Fruit fly (Drosophila melanogaster) whole organism, pupa: ENCODE results near the gene Jon25Biii.

Experiments
- CG10348 ChIP-seq: fragments of 200-800 bp; sonication (Bioruptor generic); IDR thresholded peaks from 2 replicates; pipeline ENCODE4 v1.3.6; 2022; ENCODE audit warnings: missing biosample characterization, missing genetic modification characterization
- CG12605 ChIP-seq: fragments of 200-800 bp; sonication (Bioruptor generic); IDR thresholded peaks from 2 replicates; pipeline ENCODE4 v1.3.6; 2022; ENCODE audit warnings: missing biosample characterization, missing genetic modification characterization
- CG13204 ChIP-seq: fragments of 200-800 bp; sonication (Bioruptor generic); optimal IDR thresholded peaks from 2 replicates; lab custom pipeline; 2018; ENCODE audit warnings: missing biosample characterization, mild to moderate bottlenecking, missing genetic modification characterization, moderate library complexity
- CG14655 ChIP-seq: fragments of 200-800 bp; sonication (Bioruptor generic); optimal IDR thresholded peaks from 3 replicates; lab custom pipeline; 2017; ENCODE audit warnings: mild to moderate bottlenecking, missing biosample characterization, missing genetic modification reagents, missing genetic modification characterization
- CG15710 ChIP-seq: fragments of 200-800 bp; sonication (Bioruptor generic); optimal IDR thresholded peaks from 2 replicates; lab custom pipeline; 2018; ENCODE audit warnings: missing biosample characterization, mild to moderate bottlenecking, missing genetic modification characterization, moderate library complexity
- CG17806 ChIP-seq: fragments of 200-800 bp; sonication (Bioruptor generic); optimal IDR thresholded peaks from 2 replicates; lab custom pipeline; 2018; ENCODE audit warnings: missing biosample characterization, mild to moderate bottlenecking, missing genetic modification characterization, moderate library complexity
- CG32121 ChIP-seq: fragments of 200-800 bp; sonication (Bioruptor generic); IDR thresholded peaks from 2 replicates; pipeline ENCODE4 v1.3.6; 2022; ENCODE audit warnings: missing biosample characterization, missing genetic modification characterization
- CG34367 ChIP-seq: fragments of 200-800 bp; sonication (Bioruptor generic); optimal IDR thresholded peaks from 2 replicates; lab custom pipeline; 2018; ENCODE audit warnings: missing biosample characterization, mild to moderate bottlenecking, missing genetic modification characterization
- CG4496 ChIP-seq: fragments of 200-800 bp; sonication (Bioruptor generic); IDR thresholded peaks from 3 replicates; pipeline ENCODE4 v1.3.6; 2022; ENCODE audit warnings: missing biosample characterization, missing genetic modification characterization
- CG8159 ChIP-seq: fragments of 200-800 bp; sonication (Bioruptor generic); optimal IDR thresholded peaks from 3 replicates; lab custom pipeline; 2018; ENCODE audit warnings: missing biosample characterization, mild to moderate bottlenecking, missing genetic modification characterization, moderate library complexity
- CG8301 ChIP-seq: fragments of 200-800 bp; sonication (Bioruptor generic); optimal IDR thresholded peaks from 2 replicates; lab custom pipeline; 2018; ENCODE audit warnings: missing biosample characterization, mild to moderate bottlenecking, missing genetic modification characterization
- CG9948 ChIP-seq: fragments of 200-800 bp; sonication (Bioruptor generic); optimal IDR thresholded peaks from 2 replicates; lab custom pipeline; 2018; ENCODE audit warnings: missing biosample characterization, mild to moderate bottlenecking, missing genetic modification characterization, moderate library complexity
- D1 ChIP-seq: fragments of 200-800 bp; sonication (Bioruptor generic); optimal IDR thresholded peaks from 2 replicates; lab custom pipeline; 2018; ENCODE audit warnings: missing biosample characterization, mild to moderate bottlenecking, missing genetic modification characterization, moderate library complexity
- EcR ChIP-seq: fragments of 200-800 bp; sonication (Bioruptor generic); optimal IDR thresholded peaks from 3 replicates; lab custom pipeline; 2019; ENCODE audit warnings: missing biosample characterization, missing genetic modification characterization, mild to moderate bottlenecking, moderate library complexity, missing genetic modification reagents
- Ets98B ChIP-seq: fragments of 200-800 bp; sonication (Bioruptor generic); IDR thresholded peaks from 2 replicates; pipeline ENCODE4 v1.3.6; 2022; ENCODE audit warnings: missing biosample characterization, missing genetic modification characterization
- Pif1A ChIP-seq: fragments of 200-800 bp; sonication (Bioruptor generic); optimal IDR thresholded peaks from 3 replicates; lab custom pipeline; 2016; ENCODE audit warnings: missing biosample characterization, missing genetic modification characterization
- Pif1B ChIP-seq: fragments of 200-800 bp; sonication (Bioruptor generic); optimal IDR thresholded peaks from 3 replicates; lab custom pipeline; 2016; ENCODE audit warnings: missing biosample characterization, missing genetic modification characterization
- Snoo ChIP-seq: fragments of 200-800 bp; sonication (Bioruptor generic); optimal IDR thresholded peaks from 3 replicates; lab custom pipeline; 2017; ENCODE audit warnings: missing biosample characterization, mild to moderate bottlenecking, missing genetic modification characterization, inconsistent platforms
- fd96Ca ChIP-seq: fragments of 200-800 bp; sonication (Bioruptor generic); IDR thresholded peaks from 3 replicates; pipeline ENCODE4 v1.3.6; 2022; ENCODE audit warnings: missing biosample characterization, missing genetic modification characterization
- gl ChIP-seq: fragments of 200-800 bp; sonication (Bioruptor generic); optimal IDR thresholded peaks from 2 replicates; lab custom pipeline; 2018; ENCODE audit warnings: missing biosample characterization, mild to moderate bottlenecking, missing genetic modification characterization
- rn ChIP-seq: fragments of 200-800 bp; sonication (Bioruptor generic); IDR thresholded peaks from 2 replicates; pipeline ENCODE4 v1.3.6; 2022; ENCODE audit warnings: missing biosample characterization, missing genetic modification characterization

Jon25Biii gene

DNA sequence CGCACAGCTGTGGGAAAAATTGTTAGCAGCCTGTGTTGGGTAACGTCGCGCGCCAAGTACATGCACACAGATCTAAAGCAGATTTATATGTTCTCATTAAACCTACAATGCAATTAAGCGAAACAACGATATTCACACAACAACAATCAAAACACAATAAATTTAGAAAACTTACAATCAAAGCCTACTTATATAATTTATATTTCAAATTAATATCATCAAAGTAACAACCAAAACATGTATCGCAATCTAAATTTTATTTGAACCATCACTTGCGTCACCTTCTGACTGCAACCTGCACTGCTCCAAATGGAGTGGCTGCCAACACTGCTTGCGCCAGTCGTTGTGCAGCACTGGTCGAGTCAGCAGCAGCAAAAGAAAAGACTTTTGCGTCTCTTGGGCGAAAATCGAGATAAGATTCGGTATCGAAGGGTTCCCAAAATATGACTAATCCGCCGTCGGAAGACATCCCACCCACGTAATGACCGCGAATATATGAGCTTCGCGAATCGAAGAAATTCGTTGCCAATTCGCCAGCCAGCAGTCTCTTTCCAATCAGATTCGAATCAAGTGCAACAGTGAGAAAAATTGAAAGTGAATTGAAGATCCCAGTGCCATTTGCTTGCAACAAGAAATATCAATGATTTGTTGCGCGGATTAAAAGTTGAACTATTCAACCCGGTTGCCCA is 30.9 kb upstream of the Jon25Biii start, which contains the start of the genes CG8892 and CG34126:
CG8892 (minus strand) TSS at position 315 of the 689 bp plus-strand sequence.
CG34126 (plus strand) TSS at position 337 of the 689 bp plus-strand sequence.
- TF ChIP-seq CG8159 (tag; lab: Kevin White, UChicago) (peak; percentile 96), CG10348 (GFP tag; lab: Robert Waterston, UW) (peak; percentile 89), CG4496 (peak; percentile 93), CG12605 (GFP tag; lab: Robert Waterston, UW) (peak; percentile 75), Snoo (tag; lab: Kevin White, UChicago) (peak; percentile 97), EcR (no peak), CG34367 (tag; lab: Kevin White, UChicago) (peak; percentile 90), CG14655 (GFP tag; lab: Kevin White, UChicago) (peak; percentile 96), CG17806 (peak; percentile 94), fd96Ca (GFP tag; lab: Robert Waterston, UW) (peak; percentile 95), CG32121 (GFP tag; lab: Robert Waterston, UW) (peak; percentile 91), CG15710 (tag; lab: Kevin White, UChicago) (peak; percentile 97), D1 (tag; lab: Kevin White, UChicago) (no peak), Ets98B (GFP tag; lab: Robert Waterston, UW) (peak; percentile 86), CG9948 (tag; lab: Kevin White, UChicago) (peak; percentile 95), rn (GFP tag; lab: Robert Waterston, UW) (peak; percentile 93), CG8301 (tag; lab: Kevin White, UChicago) (peak; percentile 93), gl (tag; lab: Kevin White, UChicago) (peak; percentile 83), Pif1A (GFP tag; lab: Kevin White, UChicago) (peak; percentile 94), CG13204 (GFP tag; lab: Kevin White, UChicago) (peak; percentile 72), Pif1B (GFP tag; lab: Kevin White, UChicago) (peak; percentile 91)

DNA sequence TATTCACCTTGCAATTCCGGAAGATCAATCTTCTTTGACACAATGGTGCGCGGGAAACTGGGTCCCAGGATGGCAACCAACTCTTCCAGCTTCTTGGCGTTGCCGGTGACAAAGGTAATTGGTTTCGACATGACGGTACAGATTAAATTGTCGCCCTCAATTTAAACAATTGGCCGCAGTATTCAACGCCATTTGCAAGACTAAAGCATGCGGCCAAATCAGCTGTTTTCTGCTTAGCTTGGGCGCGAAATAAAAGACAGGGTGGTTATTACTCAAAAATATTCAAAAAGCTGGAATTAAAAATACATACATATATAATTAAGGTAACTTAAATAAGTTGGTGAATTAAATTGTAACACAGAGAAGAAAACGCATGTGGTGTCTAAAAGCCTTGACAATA is 28.6 kb upstream of the Jon25Biii start, which contains the start of gene CG8891:
CG8891 (minus strand) TSS at position 242 of the 400 bp plus-strand sequence.
- TF ChIP-seq CG12605 (GFP tag; lab: Robert Waterston, UW) (no peak), CG17806 (no peak), CG14655 (GFP tag; lab: Kevin White, UChicago) (no peak), CG15710 (tag; lab: Kevin White, UChicago) (no peak), gl (tag; lab: Kevin White, UChicago) (no peak), CG32121 (GFP tag; lab: Robert Waterston, UW) (no peak), fd96Ca (GFP tag; lab: Robert Waterston, UW) (no peak)

DNA sequence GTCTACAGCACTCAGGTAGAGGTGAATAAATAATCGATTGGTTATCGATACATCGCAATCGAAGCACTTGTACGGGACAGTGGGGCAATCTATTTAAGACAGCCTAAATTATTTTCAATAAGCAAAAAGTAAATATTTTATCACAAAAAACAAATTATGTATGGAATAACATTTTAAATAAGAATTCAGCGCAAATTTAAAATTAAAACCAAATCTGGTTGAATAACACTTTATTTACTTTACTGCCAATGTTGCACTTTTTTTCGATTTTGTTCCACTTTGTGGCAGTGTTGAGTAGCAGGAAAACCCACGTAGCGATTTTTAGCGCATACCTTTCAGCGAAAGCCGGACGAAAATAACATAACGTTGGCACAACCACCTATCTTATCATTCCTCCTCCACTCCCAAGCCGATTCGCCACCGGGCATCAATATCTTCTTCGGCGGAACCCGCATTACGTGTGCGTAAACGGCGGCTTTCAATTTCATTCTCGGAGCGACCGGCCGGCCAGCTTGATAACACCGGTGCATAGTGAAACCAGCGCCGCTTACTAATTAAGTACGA is 26.5 kb upstream of the Jon25Biii start, which contains the start of the genes Gmd and CG3792:
Gmd (minus strand) TSS at position 36 of the 564 bp plus-strand sequence.
CG3792 (plus strand) TSS at position 325 of the 564 bp plus-strand sequence.
- TF ChIP-seq Pif1B (GFP tag; lab: Kevin White, UChicago) (no peak), CG13204 (GFP tag; lab: Kevin White, UChicago) (no peak), CG17806 (peak; percentile 91), rn (GFP tag; lab: Robert Waterston, UW) (peak; percentile 87), CG4496 (peak; percentile 97), fd96Ca (GFP tag; lab: Robert Waterston, UW) (peak; percentile 84), D1 (tag; lab: Kevin White, UChicago) (no peak), Snoo (tag; lab: Kevin White, UChicago) (peak; percentile 89), CG15710 (tag; lab: Kevin White, UChicago) (peak; percentile 87), gl (tag; lab: Kevin White, UChicago) (peak; percentile 81), CG8301 (tag; lab: Kevin White, UChicago) (peak; percentile 92), CG14655 (GFP tag; lab: Kevin White, UChicago) (no peak), CG12605 (GFP tag; lab: Robert Waterston, UW) (peak; percentile 89), CG8159 (tag; lab: Kevin White, UChicago) (peak; percentile 95), Ets98B (GFP tag; lab: Robert Waterston, UW) (peak; percentile 94), CG32121 (GFP tag; lab: Robert Waterston, UW) (peak; percentile 95), Pif1A (GFP tag; lab: Kevin White, UChicago) (no peak), EcR (peak; percentile 6), CG10348 (GFP tag; lab: Robert Waterston, UW) (peak; percentile 87), CG34367 (tag; lab: Kevin White, UChicago) (peak; percentile 85), CG9948 (tag; lab: Kevin White, UChicago) (peak; percentile 89)

DNA sequence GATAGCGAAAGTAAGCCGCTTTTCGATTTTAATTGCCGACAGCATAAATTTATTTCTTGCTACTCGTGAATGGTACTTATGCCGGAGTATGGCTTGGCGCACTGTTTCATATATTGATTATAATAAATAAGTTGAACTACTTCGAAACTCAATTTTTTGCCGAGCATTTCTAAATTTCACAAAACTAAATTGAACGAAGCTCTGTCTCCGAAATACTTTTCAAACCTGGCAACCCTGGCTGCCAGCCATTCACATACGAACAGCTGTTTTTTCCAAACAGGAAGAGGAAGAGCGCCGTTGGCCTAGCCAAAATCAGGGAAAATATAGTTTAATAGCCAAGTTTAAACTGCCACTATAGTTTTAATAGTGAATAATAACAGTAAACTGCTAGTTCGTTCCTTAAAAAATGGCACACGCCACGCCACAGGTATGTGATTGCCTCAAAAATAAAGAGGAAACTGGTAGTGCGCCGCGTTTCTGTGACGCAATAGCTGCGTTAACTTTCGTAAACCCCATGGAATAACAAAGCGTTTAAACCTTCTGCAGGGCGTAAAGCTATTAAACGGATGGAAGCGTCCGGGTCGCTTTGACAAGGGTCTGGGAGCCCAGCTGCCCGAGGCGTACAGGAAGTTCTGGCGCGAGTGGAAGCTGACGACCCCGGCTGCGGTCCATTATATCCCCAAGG is 23.3 kb upstream of the Jon25Biii start, which contains the start of gene mRpL28:
mRpL28 (plus strand) TSS at position 246 of the 685 bp plus-strand sequence.
- TF ChIP-seq CG32121 (GFP tag; lab: Robert Waterston, UW) (no peak), EcR (peak; percentile 70), CG14655 (GFP tag; lab: Kevin White, UChicago) (no peak), fd96Ca (GFP tag; lab: Robert Waterston, UW) (peak; percentile 18; the same call in 1 of the 3 replicates), CG4496 (0 out of 3 replicates have a peak, but pooled peaks have one; percentile 24)
